Worm (Caenorhabditis elegans) whole organism, mixed stage, embryonic: Measurements from ENCODE around the gene npr-18.

Experiments
- blmp-1 ChIP-seq: fragments of 150-350 bp; optimal IDR thresholded peaks from 2 replicates; lab custom pipeline; 2014; ENCODE audit warnings: missing biosample characterization, missing genetic modification characterization
- elt-3 ChIP-seq: fragments of 150-350 bp; optimal IDR thresholded peaks from 2 replicates; lab custom pipeline; 2014; ENCODE audit warnings: missing biosample characterization, missing genetic modification characterization
- nhr-237 ChIP-seq: fragments of 150-350 bp; optimal IDR thresholded peaks from 2 replicates; lab custom pipeline; 2014; ENCODE audit warnings: missing biosample characterization, missing genetic modification characterization
- pha-4 ChIP-seq: fragments of 150-350 bp; optimal IDR thresholded peaks from 2 replicates; lab custom pipeline; 2018; ENCODE audit warnings: missing biosample characterization, missing genetic modification reagents, missing genetic modification characterization
- sptf-1 ChIP-seq: sonication (generic microtip); optimal IDR thresholded peaks from 2 replicates; lab custom pipeline; 2017; ENCODE audit warnings: mild to moderate bottlenecking, missing genetic modification characterization, moderate library complexity, missing compliant biosample characterization
- unc-62 ChIP-seq: fragments of 150-350 bp; optimal IDR thresholded peaks from 2 replicates; lab custom pipeline; 2014; ENCODE audit warnings: missing biosample characterization, missing genetic modification reagents, missing genetic modification characterization
- ztf-11 ChIP-seq: fragments of 150-350 bp; optimal IDR thresholded peaks from 2 replicates; lab custom pipeline; 2014; ENCODE audit warnings: missing biosample characterization, missing genetic modification characterization

ce11 chrX:9665944-9666343 lies 24.6 kb upstream of the npr-18 start:
- TF ChIP-seq pha-4 (tag; lab: Kevin White, UChicago) (no peak), ztf-11 (tag; lab: Kevin White, UChicago) (no peak), nhr-237 (tag; lab: Kevin White, UChicago) (no peak), elt-3 (tag; lab: Kevin White, UChicago) (no peak), sptf-1 (no peak), blmp-1 (tag; lab: Kevin White, UChicago) (no peak), unc-62 (no peak)
